Fruit fly (Drosophila melanogaster) Kc167 (cell line): ENCODE measurements around the gene CG4042.

Source experiments
- Sin3A ChIP-seq: fragments of >200 bp; optimal IDR thresholded peaks from 2 replicates; lab custom pipeline; 2018; ENCODE audit warnings: missing external identifiers
- h ChIP-seq: fragments of >200 bp; optimal IDR thresholded peaks from 3 replicates; lab custom pipeline; 2018; ENCODE audit warnings: missing external identifiers
- ttk ChIP-seq: sonication (Bioruptor generic); optimal IDR thresholded peaks from 2 replicates; lab custom pipeline; 2017; ENCODE audit warnings: missing external identifiers

- TF ChIP-seq Sin3A = no peak
- TF ChIP-seq h (lab: Kevin White, UChicago) = no peak
- no peak for TF ChIP-seq ttk (lab: Kevin White, UChicago)
These were observed 27.1 kb upstream of the CG4042 start, which contains the start of the genes CG3698 and tzn for dm6 chr3L:20798325-20798846.
